Worm (Caenorhabditis elegans) whole organism, L1 larva: ENCODE data around the gene Y51A2B.16.

Experiments used
- aly-2 ChIP-seq: fragments of 150-350 bp; optimal IDR thresholded peaks from 2 replicates; lab custom pipeline; 2014; ENCODE audit warnings: missing biosample characterization, missing genetic modification characterization
- blmp-1 ChIP-seq: fragments of 150-350 bp; optimal IDR thresholded peaks from 2 replicates; lab custom pipeline; 2014; ENCODE audit warnings: missing biosample characterization, missing genetic modification characterization
- fkh-4 ChIP-seq: sonication (generic microtip); optimal IDR thresholded peaks from 2 replicates; lab custom pipeline; 2016; ENCODE audit warnings: missing compliant biosample characterization, missing genetic modification characterization, borderline replicate concordance
- lir-3 ChIP-seq: sonication (generic microtip); optimal IDR thresholded peaks from 2 replicates; lab custom pipeline; 2016; ENCODE audit warnings: mild to moderate bottlenecking, missing genetic modification characterization, moderate library complexity, missing compliant biosample characterization; ENCODE audit not compliant: poor library complexity
- nhr-85 ChIP-seq: sonication (generic microtip); peaks from one replicate; lab custom pipeline; 2016; ENCODE audit warnings: missing genetic modification characterization, inconsistent platforms, missing compliant biosample characterization
- nhr-90 ChIP-seq: sonication (generic microtip); optimal IDR thresholded peaks from 2 replicates; lab custom pipeline; 2016; ENCODE audit warnings: mild to moderate bottlenecking, missing genetic modification characterization, missing compliant biosample characterization; ENCODE audit not compliant: poor library complexity

ce11 chrV:18424471-18424870 is 26.8 kb upstream of the Y51A2B.16 start, which contains the start of gene ZK262.4:
- TF ChIP-seq lir-3 (tag; lab: Kevin White, UChicago) = no peak
- no peak for TF ChIP-seq nhr-90 (tag; lab: Kevin White, UChicago)
- no peak for TF ChIP-seq nhr-85 (tag; lab: Kevin White, UChicago)
- no peak for TF ChIP-seq blmp-1 (tag; lab: Kevin White, UChicago)
- TF ChIP-seq fkh-4 (tag; lab: Kevin White, UChicago) = no peak
- no peak for TF ChIP-seq aly-2 (tag; lab: Kevin White, UChicago)
